Worm (Caenorhabditis elegans) whole organism, L1 larva: Measurements from ENCODE around the gene T06D8.2.

ENCODE experiments used
- ceh-90 ChIP-seq: sonication (generic microtip); optimal IDR thresholded peaks from 2 replicates; lab custom pipeline; 2016; ENCODE audit warnings: missing genetic modification characterization, missing compliant biosample characterization
- efl-3 ChIP-seq: fragments of 200-800 bp; sonication (Bioruptor generic); optimal IDR thresholded peaks from 2 replicates; lab custom pipeline; 2018; ENCODE audit warnings: mild to moderate bottlenecking, missing genetic modification characterization, missing compliant biosample characterization
- fos-1 ChIP-seq: fragments of 150-350 bp; optimal IDR thresholded peaks from 2 replicates; lab custom pipeline; 2014; ENCODE audit warnings: missing biosample characterization, missing genetic modification characterization
- lin-13 ChIP-seq: fragments of 150-350 bp; optimal IDR thresholded peaks from 2 replicates; lab custom pipeline; 2014; ENCODE audit warnings: missing biosample characterization, missing genetic modification reagents, missing genetic modification characterization
- nhr-76 ChIP-seq: sonication (generic microtip); optimal IDR thresholded peaks from 2 replicates; lab custom pipeline; 2017; ENCODE audit warnings: missing biosample characterization, missing genetic modification characterization
- rnt-1 ChIP-seq: sonication (generic microtip); optimal IDR thresholded peaks from 2 replicates; lab custom pipeline; 2016; ENCODE audit warnings: mild to moderate bottlenecking, missing genetic modification characterization, moderate library complexity, missing compliant biosample characterization
- ztf-4 ChIP-seq: fragments of 150-350 bp; optimal IDR thresholded peaks from 2 replicates; lab custom pipeline; 2014; ENCODE audit warnings: missing biosample characterization, missing genetic modification characterization

- no peak for TF ChIP-seq lin-13
- TF ChIP-seq nhr-76, result no peak
- TF ChIP-seq efl-3, result no peak
- no peak for TF ChIP-seq rnt-1 (tag; lab: Kevin White, UChicago)
- no peak for TF ChIP-seq ceh-90 (tag; lab: Kevin White, UChicago)
- TF ChIP-seq fos-1, result no peak
- TF ChIP-seq ztf-4 (tag; lab: Kevin White, UChicago), result no peak
These were observed 13.7 kb downstream of the T06D8.2 start for ce11 chrII:11240214-11240613.
